Fruit fly (Drosophila melanogaster) whole organism, wandering third instar larva: ENCODE measurements around the gene CG11723.

Experiments
- Abd-B ChIP-seq: fragments of >200 bp; optimal IDR thresholded peaks from 2 replicates; lab custom pipeline; 2017; ENCODE audit warnings: missing biosample characterization, missing genetic modification characterization
- CG32264 ChIP-seq: fragments of 200-800 bp; sonication (Bioruptor generic); optimal IDR thresholded peaks from 2 replicates; lab custom pipeline; 2016; ENCODE audit warnings: missing biosample characterization, missing genetic modification characterization
- CG9705 ChIP-seq: fragments of 200-800 bp; sonication (Bioruptor generic); optimal IDR thresholded peaks from 2 replicates; lab custom pipeline; 2018; ENCODE audit warnings: missing biosample characterization, mild to moderate bottlenecking, missing genetic modification characterization
- CrebA ChIP-seq: fragments of 200-800 bp; sonication (Bioruptor generic); optimal IDR thresholded peaks from 2 replicates; lab custom pipeline; 2016; ENCODE audit warnings: missing biosample characterization, mild to moderate bottlenecking, missing genetic modification characterization, borderline replicate concordance
- Dfd ChIP-seq: fragments of >200 bp; optimal IDR thresholded peaks from 2 replicates; lab custom pipeline; 2017; ENCODE audit warnings: missing biosample characterization, missing genetic modification characterization
- Dif ChIP-seq: fragments of 200-275, 200-300 bp; sonication (Bioruptor generic); optimal IDR thresholded peaks from 2 replicates; lab custom pipeline; 2018; ENCODE audit warnings: missing biosample characterization, missing genetic modification characterization; ENCODE audit not compliant: partially characterized antibody
- GATAd ChIP-seq: sonication (Bioruptor generic); optimal IDR thresholded peaks from 2 replicates; lab custom pipeline; 2016; ENCODE audit warnings: missing biosample characterization, missing genetic modification characterization
- HLH106 ChIP-seq: fragments of 200-800 bp; optimal IDR thresholded peaks from 3 replicates; lab custom pipeline; 2019; ENCODE audit warnings: missing biosample characterization, mild to moderate bottlenecking, missing genetic modification characterization, moderate library complexity
- Hnf4 ChIP-seq: fragments of 200-800 bp; sonication (Bioruptor generic); optimal IDR thresholded peaks from 2 replicates; lab custom pipeline; 2016; ENCODE audit warnings: missing biosample characterization, mild to moderate bottlenecking, missing genetic modification characterization
- Hr78 ChIP-seq: fragments of >200 bp; optimal IDR thresholded peaks from 2 replicates; lab custom pipeline; 2017; ENCODE audit warnings: missing biosample characterization, missing genetic modification characterization
- Hr83 ChIP-seq: fragments of 200-300 bp; sonication (Bioruptor generic); optimal IDR thresholded peaks from 2 replicates; lab custom pipeline; 2016; ENCODE audit warnings: missing biosample characterization, mild to moderate bottlenecking, missing genetic modification characterization, moderate library complexity; ENCODE audit not compliant: poor library complexity, severe bottlenecking
- Jra ChIP-seq: sonication (Bioruptor generic); optimal IDR thresholded peaks from 2 replicates; lab custom pipeline; 2016; ENCODE audit warnings: missing biosample characterization, missing genetic modification characterization
- Mio ChIP-seq: sonication (Bioruptor generic); optimal IDR thresholded peaks from 2 replicates; lab custom pipeline; 2016; ENCODE audit warnings: missing biosample characterization, missing genetic modification characterization
- Myc ChIP-seq: fragments of >200 bp; optimal IDR thresholded peaks from 2 replicates; lab custom pipeline; 2017
- N ChIP-seq: fragments of >200 bp; optimal IDR thresholded peaks from 2 replicates; lab custom pipeline; 2018; ENCODE audit warnings: missing biosample characterization, missing external identifiers, missing genetic modification characterization
- OdsH ChIP-seq: fragments of 200-800 bp; sonication (Bioruptor generic); optimal IDR thresholded peaks from 2 replicates; lab custom pipeline; 2016; ENCODE audit warnings: missing biosample characterization, mild to moderate bottlenecking, missing genetic modification characterization
- Rel ChIP-seq, 2 experiments: fragments of 200-800 bp; sonication (Bioruptor generic) in 1 of 2; optimal IDR thresholded peaks; 2 replicates in 1 of 2; 3 replicates in 1 of 2; lab custom pipeline; 2016 to 2019; ENCODE audit warnings: mild to moderate bottlenecking in 2 of 2, missing biosample characterization in 2 of 2, missing genetic modification characterization in 2 of 2, moderate library complexity in 1 of 2
- Sp1 ChIP-seq: fragments of 200-800 bp; sonication (Bioruptor generic); optimal IDR thresholded peaks from 3 replicates; lab custom pipeline; 2019; ENCODE audit warnings: missing biosample characterization, mild to moderate bottlenecking, missing genetic modification characterization, moderate library complexity
- br ChIP-seq: fragments of 200-800 bp; sonication (Bioruptor generic); optimal IDR thresholded peaks from 2 replicates; lab custom pipeline; 2016; ENCODE audit warnings: missing biosample characterization, missing genetic modification characterization
- brk ChIP-seq: fragments of 200-800 bp; sonication (Bioruptor generic); optimal IDR thresholded peaks from 2 replicates; lab custom pipeline; 2016; ENCODE audit warnings: missing biosample characterization, mild to moderate bottlenecking, missing genetic modification characterization
- dl ChIP-seq, 2 experiments: fragments of 175-275, 200-275 bp in 1 of 2; fragments of 200-275 bp in 1 of 2; sonication (Bioruptor generic); optimal IDR thresholded peaks; lab custom pipeline; 2018; ENCODE audit warnings: mild to moderate bottlenecking in 2 of 2, missing biosample characterization in 2 of 2, missing genetic modification characterization in 2 of 2, moderate library complexity in 2 of 2; ENCODE audit not compliant: partially characterized antibody in 2 of 2, insufficient read depth in 1 of 2
- dmrt93B ChIP-seq: fragments of 200-800 bp; sonication (Bioruptor generic); optimal IDR thresholded peaks from 2 replicates; lab custom pipeline; 2018; ENCODE audit warnings: missing biosample characterization, mild to moderate bottlenecking, missing genetic modification characterization
- foxo ChIP-seq, 2 experiments: fragments of 200-800 bp; sonication (Bioruptor generic); optimal IDR thresholded peaks; 2 replicates in 1 of 2; 3 replicates in 1 of 2; lab custom pipeline; 2016 to 2017; ENCODE audit warnings: missing biosample characterization in 2 of 2, missing genetic modification characterization in 2 of 2
- fru ChIP-seq: fragments of 200-800 bp; sonication (Bioruptor generic); optimal IDR thresholded peaks from 3 replicates; lab custom pipeline; 2016; ENCODE audit warnings: missing biosample characterization, mild to moderate bottlenecking, missing genetic modification characterization
- h ChIP-seq: fragments of 200-800 bp; sonication (Bioruptor generic); optimal IDR thresholded peaks from 3 replicates; lab custom pipeline; 2016; ENCODE audit warnings: missing biosample characterization, mild to moderate bottlenecking, missing genetic modification characterization
- jim ChIP-seq: fragments of 175-275, 200-325 bp; sonication (Bioruptor generic); optimal IDR thresholded peaks from 2 replicates; lab custom pipeline; 2016; ENCODE audit warnings: missing biosample characterization, mild to moderate bottlenecking, missing genetic modification characterization
- lola ChIP-seq: fragments of >200 bp; optimal IDR thresholded peaks from 2 replicates; lab custom pipeline; 2017; ENCODE audit warnings: missing biosample characterization, missing genetic modification characterization
- pan ChIP-seq: fragments of >200 bp; optimal IDR thresholded peaks from 2 replicates; lab custom pipeline; 2017
- psq ChIP-seq: fragments of 200-800 bp; sonication (Bioruptor generic); optimal IDR thresholded peaks from 3 replicates; lab custom pipeline; 2017; ENCODE audit warnings: missing biosample characterization, mild to moderate bottlenecking, missing genetic modification characterization, moderate library complexity
- rgr ChIP-seq: fragments of 200-800 bp; sonication (Bioruptor generic); optimal IDR thresholded peaks from 3 replicates; lab custom pipeline; 2016; ENCODE audit warnings: missing biosample characterization, mild to moderate bottlenecking, missing genetic modification characterization
- sage ChIP-seq: fragments of 200-800 bp; sonication (Bioruptor generic); optimal IDR thresholded peaks from 2 replicates; lab custom pipeline; 2016; ENCODE audit warnings: missing biosample characterization, mild to moderate bottlenecking, missing genetic modification characterization
- sv ChIP-seq: fragments of 200-800 bp; sonication (Bioruptor generic); optimal IDR thresholded peaks from 3 replicates; lab custom pipeline; 2016; ENCODE audit warnings: missing biosample characterization, missing genetic modification characterization
- tai ChIP-seq: sonication (Bioruptor generic); optimal IDR thresholded peaks from 2 replicates; lab custom pipeline; 2016; ENCODE audit warnings: missing biosample characterization, missing genetic modification characterization
- usp ChIP-seq: fragments of >200 bp; optimal IDR thresholded peaks from 2 replicates; lab custom pipeline; 2017; ENCODE audit warnings: missing biosample characterization, missing genetic modification characterization
- woc ChIP-seq: sonication (Bioruptor generic); optimal IDR thresholded peaks from 2 replicates; lab custom pipeline; 2016; ENCODE audit warnings: missing biosample characterization, mild to moderate bottlenecking, missing genetic modification characterization

CG11723 gene

DNA sequence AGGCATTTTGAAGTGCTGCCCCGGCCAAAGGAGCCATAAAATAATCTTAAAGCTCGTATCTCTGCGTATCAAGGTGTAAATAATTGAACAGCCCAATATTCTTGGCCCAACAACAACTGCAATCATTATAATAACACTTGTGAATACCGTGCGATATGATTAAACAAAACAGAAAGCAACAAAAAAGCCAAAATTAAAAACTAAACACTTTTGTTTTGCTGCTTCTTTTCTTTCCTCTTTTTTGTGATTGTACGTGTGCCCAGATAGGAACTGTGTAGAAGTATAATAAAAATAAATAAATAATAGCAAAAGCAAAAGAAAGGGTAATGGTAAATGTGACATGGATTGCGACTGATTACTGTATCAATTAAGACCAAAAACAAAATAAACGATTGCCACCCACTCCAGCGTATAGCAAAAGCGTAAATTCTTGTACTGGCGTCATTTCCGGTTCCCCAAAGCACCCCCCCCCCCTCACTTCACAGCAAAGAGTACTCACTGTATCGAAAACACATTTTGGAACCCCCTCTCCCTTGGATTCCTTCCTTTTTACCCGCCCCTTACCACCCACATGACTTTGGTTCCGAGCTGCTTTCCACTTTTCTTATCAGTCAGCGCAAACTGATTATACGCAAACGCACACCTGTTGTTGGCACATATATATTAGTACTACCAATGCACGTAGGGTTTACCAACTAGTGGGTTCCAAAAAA, 24.4 kb upstream of the CG11723 start:
- no peak for TF ChIP-seq Rel (GFP tag; optimal IDR thresholded peaks at IDR 0.05; lab: Kevin White, UChicago)
- peak; percentile 76 for TF ChIP-seq Rel (tag; optimal IDR thresholded peaks at IDR 0.05; lab: Kevin White, UChicago)
- peak; percentile 52 for TF ChIP-seq Sp1 (GFP tag; lab: Kevin White, UChicago)
- TF ChIP-seq OdsH = peak; percentile 31
- TF ChIP-seq psq = peak; percentile 69
- peak; percentile 60 for TF ChIP-seq CrebA
- peak; percentile 25 for TF ChIP-seq HLH106 (tag; lab: Kevin White, UChicago)
- no peak for TF ChIP-seq sv (GFP tag; lab: Kevin White, UChicago)
- TF ChIP-seq sage (GFP tag; lab: Kevin White, UChicago) = no peak
- peak in 1 of 2 experiments; percentile 11 for TF ChIP-seq foxo (GFP tag; optimal IDR thresholded peaks at IDR 0.05; lab: Kevin White, UChicago)
- peak; percentile 68 for TF ChIP-seq brk (GFP tag; lab: Kevin White, UChicago)
- no peak for TF ChIP-seq GATAd (GFP tag; lab: Kevin White, UChicago)
- peak; percentile 54 for TF ChIP-seq h

DNA sequence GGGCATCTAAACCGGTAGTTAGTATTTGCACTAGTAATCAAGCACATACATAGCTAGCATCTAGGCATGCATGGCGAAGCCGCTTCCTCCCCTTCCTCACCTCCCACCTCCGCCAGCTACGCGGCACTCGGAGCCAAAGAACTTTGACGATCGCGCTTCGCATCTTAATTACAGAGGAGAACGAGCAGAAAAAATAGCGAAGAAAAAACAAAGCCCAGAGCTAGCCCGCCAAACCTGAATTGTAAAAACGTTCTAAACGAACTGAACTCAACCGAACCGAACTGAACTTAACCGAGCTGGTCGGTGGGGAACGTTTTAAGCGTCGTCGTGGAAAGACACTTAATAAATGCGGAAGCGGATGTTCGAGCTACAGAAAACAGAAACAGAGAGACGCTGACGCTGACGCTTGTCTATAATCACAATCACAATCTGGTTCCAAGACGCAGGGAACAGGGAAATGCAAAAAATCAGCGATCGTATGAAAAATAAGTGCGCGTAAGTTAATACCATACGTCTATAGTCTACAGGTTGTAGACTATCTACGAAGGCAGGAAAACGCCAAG, 21.9 kb upstream of the CG11723 start:
- TF ChIP-seq Myc = no peak
- no peak for TF ChIP-seq jim
- TF ChIP-seq dmrt93B (GFP tag; lab: Kevin White, UChicago) = no peak
- no peak for TF ChIP-seq HLH106 (tag; lab: Kevin White, UChicago)
- TF ChIP-seq br (GFP tag; lab: Kevin White, UChicago) = no peak
- TF ChIP-seq fru (GFP tag; lab: Kevin White, UChicago) = no peak
- TF ChIP-seq Rel (GFP tag; optimal IDR thresholded peaks at IDR 0.05; lab: Kevin White, UChicago) = no peak
- no peak for TF ChIP-seq Rel (tag; optimal IDR thresholded peaks at IDR 0.05; lab: Kevin White, UChicago)
- TF ChIP-seq lola (GFP tag; lab: Kevin White, UChicago) = no peak
- no peak for TF ChIP-seq sage (GFP tag; lab: Kevin White, UChicago)
- no peak for TF ChIP-seq pan (lab: Kevin White, UChicago)
- no peak for TF ChIP-seq Mio
- TF ChIP-seq Hr83 (GFP tag; lab: Kevin White, UChicago) = no peak
- TF ChIP-seq Hnf4 (GFP tag; lab: Kevin White, UChicago) = no peak
- TF ChIP-seq, all 38 proteins: peak for 0

DNA sequence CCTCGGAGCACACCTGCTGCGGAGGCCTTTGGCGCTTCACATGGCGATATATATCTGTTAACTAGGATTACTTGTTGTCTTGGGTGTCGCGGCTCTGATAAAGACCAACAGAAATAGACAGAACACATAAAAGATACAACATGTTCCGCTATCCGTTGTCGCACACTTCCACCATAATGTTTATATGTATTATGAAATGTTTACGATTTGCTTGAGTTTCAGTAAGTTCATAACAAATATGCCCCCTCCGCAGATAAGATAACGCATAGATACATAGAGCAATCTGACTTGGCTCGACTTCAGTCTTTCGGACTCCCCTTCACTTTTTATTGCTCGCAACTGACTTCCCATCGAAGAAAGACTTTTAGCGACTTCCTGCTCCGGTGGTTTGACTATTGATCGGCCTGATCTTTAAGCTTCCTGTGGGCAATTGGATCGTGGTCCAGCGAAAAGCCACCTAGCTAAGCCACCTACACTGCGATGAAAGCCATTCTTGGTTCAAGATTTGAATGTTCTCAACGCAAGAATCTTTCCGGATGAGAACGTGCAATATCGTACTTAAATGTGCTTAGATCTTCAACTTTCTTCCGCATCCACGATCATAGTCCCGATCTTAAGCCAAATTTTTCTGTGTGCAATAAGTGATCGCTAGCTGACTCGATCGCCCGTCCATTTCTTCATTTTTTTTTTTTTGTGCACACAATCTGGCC, 21.3 kb upstream of the CG11723 start:
- TF ChIP-seq woc (GFP tag; lab: Kevin White, UChicago) (no peak), sage (GFP tag; lab: Kevin White, UChicago) (no peak), N (no peak), br (GFP tag; lab: Kevin White, UChicago) (peak; percentile 34), rgr (no peak), sv (GFP tag; lab: Kevin White, UChicago) (no peak), Sp1 (GFP tag; lab: Kevin White, UChicago) (no peak), dmrt93B (GFP tag; lab: Kevin White, UChicago) (no peak), lola (GFP tag; lab: Kevin White, UChicago) (no peak), CG32264 (GFP tag; lab: Kevin White, UChicago) (no peak), foxo (GFP tag; optimal IDR thresholded peaks at IDR 0.05; lab: Kevin White, UChicago) (no peak), Dfd (no peak), Mio (no peak), Hr83 (GFP tag; lab: Kevin White, UChicago) (peak; percentile 29), Rel (GFP tag; optimal IDR thresholded peaks at IDR 0.05; lab: Kevin White, UChicago) (no peak), Rel (tag; optimal IDR thresholded peaks at IDR 0.05; lab: Kevin White, UChicago) (peak; percentile 4), GATAd (GFP tag; lab: Kevin White, UChicago) (no peak), HLH106 (tag; lab: Kevin White, UChicago) (no peak), Hnf4 (GFP tag; lab: Kevin White, UChicago) (no peak), tai (no peak), pan (lab: Kevin White, UChicago) (no peak), Hr78 (GFP tag; lab: Kevin White, UChicago) (no peak), Jra (no peak), psq (no peak), CG9705 (GFP tag; lab: Kevin White, UChicago) (no peak), jim (no peak), OdsH (no peak), usp (GFP tag; lab: Kevin White, UChicago) (no peak), dl (GFP tag; optimal IDR thresholded peaks at IDR 0.05; lab: Kevin White, UChicago; ENCODE audit: insufficient read depth in 1 of 2, partially characterized antibody in 2 of 2) (no peak), Abd-B (no peak), fru (GFP tag; lab: Kevin White, UChicago) (no peak), CrebA (no peak), h (peak; percentile 26), Dif (GFP tag; lab: Kevin White, UChicago) (no peak), Myc (no peak)
